Fruit fly (Drosophila melanogaster) whole organism, pupa: Measurements from ENCODE around the gene Ns4.
A peak's percentile ranks its signal among the peaks of the same experiment; 100 is the strongest.

ENCODE experiments used
- CG10348 ChIP-seq: fragments of 200-800 bp; sonication (Bioruptor generic); IDR thresholded peaks from 2 replicates; pipeline ENCODE4 v1.3.6; 2022; ENCODE audit warnings: missing biosample characterization, missing genetic modification characterization
- CG12605 ChIP-seq: fragments of 200-800 bp; sonication (Bioruptor generic); IDR thresholded peaks from 2 replicates; pipeline ENCODE4 v1.3.6; 2022; ENCODE audit warnings: missing biosample characterization, missing genetic modification characterization
- CG13204 ChIP-seq: fragments of 200-800 bp; sonication (Bioruptor generic); optimal IDR thresholded peaks from 2 replicates; lab custom pipeline; 2018; ENCODE audit warnings: missing biosample characterization, mild to moderate bottlenecking, missing genetic modification characterization, moderate library complexity
- CG14655 ChIP-seq: fragments of 200-800 bp; sonication (Bioruptor generic); optimal IDR thresholded peaks from 3 replicates; lab custom pipeline; 2017; ENCODE audit warnings: mild to moderate bottlenecking, missing biosample characterization, missing genetic modification reagents, missing genetic modification characterization
- CG15710 ChIP-seq: fragments of 200-800 bp; sonication (Bioruptor generic); optimal IDR thresholded peaks from 2 replicates; lab custom pipeline; 2018; ENCODE audit warnings: missing biosample characterization, mild to moderate bottlenecking, missing genetic modification characterization, moderate library complexity
- CG17806 ChIP-seq: fragments of 200-800 bp; sonication (Bioruptor generic); optimal IDR thresholded peaks from 2 replicates; lab custom pipeline; 2018; ENCODE audit warnings: missing biosample characterization, mild to moderate bottlenecking, missing genetic modification characterization, moderate library complexity
- CG32121 ChIP-seq: fragments of 200-800 bp; sonication (Bioruptor generic); IDR thresholded peaks from 2 replicates; pipeline ENCODE4 v1.3.6; 2022; ENCODE audit warnings: missing biosample characterization, missing genetic modification characterization
- CG34367 ChIP-seq: fragments of 200-800 bp; sonication (Bioruptor generic); optimal IDR thresholded peaks from 2 replicates; lab custom pipeline; 2018; ENCODE audit warnings: missing biosample characterization, mild to moderate bottlenecking, missing genetic modification characterization
- CG4496 ChIP-seq: fragments of 200-800 bp; sonication (Bioruptor generic); IDR thresholded peaks from 3 replicates; pipeline ENCODE4 v1.3.6; 2022; ENCODE audit warnings: missing biosample characterization, missing genetic modification characterization
- CG8159 ChIP-seq: fragments of 200-800 bp; sonication (Bioruptor generic); optimal IDR thresholded peaks from 3 replicates; lab custom pipeline; 2018; ENCODE audit warnings: missing biosample characterization, mild to moderate bottlenecking, missing genetic modification characterization, moderate library complexity
- CG8301 ChIP-seq: fragments of 200-800 bp; sonication (Bioruptor generic); optimal IDR thresholded peaks from 2 replicates; lab custom pipeline; 2018; ENCODE audit warnings: missing biosample characterization, mild to moderate bottlenecking, missing genetic modification characterization
- CG9948 ChIP-seq: fragments of 200-800 bp; sonication (Bioruptor generic); optimal IDR thresholded peaks from 2 replicates; lab custom pipeline; 2018; ENCODE audit warnings: missing biosample characterization, mild to moderate bottlenecking, missing genetic modification characterization, moderate library complexity
- D1 ChIP-seq: fragments of 200-800 bp; sonication (Bioruptor generic); optimal IDR thresholded peaks from 2 replicates; lab custom pipeline; 2018; ENCODE audit warnings: missing biosample characterization, mild to moderate bottlenecking, missing genetic modification characterization, moderate library complexity
- EcR ChIP-seq: fragments of 200-800 bp; sonication (Bioruptor generic); optimal IDR thresholded peaks from 3 replicates; lab custom pipeline; 2019; ENCODE audit warnings: missing biosample characterization, missing genetic modification characterization, mild to moderate bottlenecking, moderate library complexity, missing genetic modification reagents
- Ets98B ChIP-seq: fragments of 200-800 bp; sonication (Bioruptor generic); IDR thresholded peaks from 2 replicates; pipeline ENCODE4 v1.3.6; 2022; ENCODE audit warnings: missing biosample characterization, missing genetic modification characterization
- Pif1A ChIP-seq: fragments of 200-800 bp; sonication (Bioruptor generic); optimal IDR thresholded peaks from 3 replicates; lab custom pipeline; 2016; ENCODE audit warnings: missing biosample characterization, missing genetic modification characterization
- Pif1B ChIP-seq: fragments of 200-800 bp; sonication (Bioruptor generic); optimal IDR thresholded peaks from 3 replicates; lab custom pipeline; 2016; ENCODE audit warnings: missing biosample characterization, missing genetic modification characterization
- Snoo ChIP-seq: fragments of 200-800 bp; sonication (Bioruptor generic); optimal IDR thresholded peaks from 3 replicates; lab custom pipeline; 2017; ENCODE audit warnings: missing biosample characterization, mild to moderate bottlenecking, missing genetic modification characterization, inconsistent platforms
- fd96Ca ChIP-seq: fragments of 200-800 bp; sonication (Bioruptor generic); IDR thresholded peaks from 3 replicates; pipeline ENCODE4 v1.3.6; 2022; ENCODE audit warnings: missing biosample characterization, missing genetic modification characterization
- gl ChIP-seq: fragments of 200-800 bp; sonication (Bioruptor generic); optimal IDR thresholded peaks from 2 replicates; lab custom pipeline; 2018; ENCODE audit warnings: missing biosample characterization, mild to moderate bottlenecking, missing genetic modification characterization
- rn ChIP-seq: fragments of 200-800 bp; sonication (Bioruptor generic); IDR thresholded peaks from 2 replicates; pipeline ENCODE4 v1.3.6; 2022; ENCODE audit warnings: missing biosample characterization, missing genetic modification characterization

The Ns4 gene

DNA sequence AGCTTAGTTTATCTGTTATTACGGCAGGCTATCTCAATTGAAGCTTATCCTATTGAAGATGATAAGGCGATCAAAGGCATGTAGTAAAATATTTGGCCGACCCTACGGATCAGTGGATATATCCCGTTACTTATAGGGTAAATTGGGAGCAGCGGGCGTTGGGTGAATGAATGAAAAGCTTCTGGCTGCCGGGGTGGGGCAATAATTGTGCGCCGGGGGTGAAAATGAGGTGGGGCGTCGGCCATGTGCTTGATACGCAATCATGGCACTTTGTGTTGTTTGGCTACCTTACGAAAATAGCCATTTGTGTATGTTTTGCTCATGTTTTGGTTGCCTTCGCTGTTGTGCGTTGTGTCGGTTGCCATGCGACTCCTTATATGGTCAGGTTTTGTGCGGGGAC, 49.5 kb downstream of the Ns4 start:
- TF ChIP-seq CG13204: no peak

DNA sequence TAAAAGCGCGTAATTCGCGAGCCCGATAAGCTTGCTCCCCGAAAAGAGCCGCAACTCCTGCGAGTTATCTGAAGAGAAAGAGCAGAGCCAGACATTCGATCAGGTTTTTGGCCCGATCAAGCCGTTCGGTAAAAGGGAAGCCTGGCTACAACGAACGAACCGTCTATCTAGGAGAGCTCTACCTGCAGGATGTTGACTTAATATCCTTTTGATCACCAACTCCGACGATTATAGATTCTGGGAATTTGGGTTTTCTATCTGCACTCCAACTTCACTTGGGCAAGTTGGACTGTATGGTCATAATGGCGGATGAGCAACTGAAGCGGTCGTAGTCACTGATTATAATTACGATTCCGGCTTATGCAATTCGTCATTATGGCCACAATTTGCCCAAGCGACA, 49.9 kb downstream of the Ns4 start:
- TF ChIP-seq D1 (tag; lab: Kevin White, UChicago) (no peak), CG17806 (tag; lab: Kevin White, UChicago) (peak; percentile 52), gl (tag; lab: Kevin White, UChicago) (no peak), Snoo (tag; lab: Kevin White, UChicago) (peak; percentile 4), rn (GFP tag; lab: Robert Waterston, UW) (peak; percentile 81), EcR (GFP tag; lab: Kevin White, UChicago) (no peak), CG34367 (no peak), CG15710 (tag; lab: Kevin White, UChicago) (peak; percentile 52), Ets98B (peak; percentile 92), CG8159 (peak; percentile 63), Pif1B (peak; percentile 74), fd96Ca (GFP tag; lab: Robert Waterston, UW) (peak; percentile 94), CG13204 (no peak), CG14655 (GFP tag; lab: Kevin White, UChicago) (peak; percentile 70), CG32121 (GFP tag; lab: Robert Waterston, UW) (peak; percentile 85), CG4496 (peak; percentile 88), CG10348 (GFP tag; lab: Robert Waterston, UW) (peak; percentile 46; the same call in 1 of the 2 replicates), CG9948 (peak; percentile 34), Pif1A (GFP tag; lab: Kevin White, UChicago) (peak; percentile 72), CG8301 (tag; lab: Kevin White, UChicago) (peak; percentile 74), CG12605 (GFP tag; lab: Robert Waterston, UW) (peak; percentile 77)

DNA sequence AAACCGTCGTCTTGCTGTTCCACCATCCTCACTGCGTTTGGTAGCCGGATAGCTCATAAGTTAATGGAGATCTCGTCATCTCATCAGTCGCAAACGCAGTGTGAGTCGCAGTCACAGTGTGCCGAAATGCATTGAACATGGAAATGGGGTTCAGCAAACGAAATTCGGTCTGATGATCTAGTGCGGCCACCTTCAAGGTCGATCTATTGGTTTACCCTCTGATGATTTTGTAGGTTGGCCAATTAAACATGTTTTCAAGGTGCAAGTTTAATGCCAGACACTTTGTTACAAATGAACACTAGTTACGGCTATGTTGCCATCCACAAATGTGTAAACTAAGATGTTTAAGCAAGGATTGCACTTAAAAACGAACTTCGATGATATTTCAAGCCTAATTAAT, 50.6 kb downstream of the Ns4 start:
- TF ChIP-seq Pif1A (GFP tag; lab: Kevin White, UChicago) (no peak), CG8301 (tag; lab: Kevin White, UChicago) (no peak), fd96Ca (GFP tag; lab: Robert Waterston, UW) (peak; percentile 48; the same call in 1 of the 3 replicates), CG34367 (no peak), rn (GFP tag; lab: Robert Waterston, UW) (0 out of 2 replicates have a peak, but pooled peaks have one; percentile 17), CG4496 (peak; percentile 59; the same call in 1 of the 3 replicates), CG15710 (tag; lab: Kevin White, UChicago) (no peak), EcR (GFP tag; lab: Kevin White, UChicago) (no peak), Ets98B (no peak), gl (tag; lab: Kevin White, UChicago) (no peak), Pif1B (no peak), CG32121 (GFP tag; lab: Robert Waterston, UW) (no peak), CG12605 (GFP tag; lab: Robert Waterston, UW) (no peak), CG13204 (no peak), CG10348 (GFP tag; lab: Robert Waterston, UW) (no peak), CG8159 (no peak), CG17806 (tag; lab: Kevin White, UChicago) (no peak), Snoo (tag; lab: Kevin White, UChicago) (no peak), CG14655 (GFP tag; lab: Kevin White, UChicago) (peak; percentile 6), D1 (tag; lab: Kevin White, UChicago) (no peak), CG9948 (peak; percentile 6)
- TF ChIP-seq, all 21 proteins: peak for 5

DNA sequence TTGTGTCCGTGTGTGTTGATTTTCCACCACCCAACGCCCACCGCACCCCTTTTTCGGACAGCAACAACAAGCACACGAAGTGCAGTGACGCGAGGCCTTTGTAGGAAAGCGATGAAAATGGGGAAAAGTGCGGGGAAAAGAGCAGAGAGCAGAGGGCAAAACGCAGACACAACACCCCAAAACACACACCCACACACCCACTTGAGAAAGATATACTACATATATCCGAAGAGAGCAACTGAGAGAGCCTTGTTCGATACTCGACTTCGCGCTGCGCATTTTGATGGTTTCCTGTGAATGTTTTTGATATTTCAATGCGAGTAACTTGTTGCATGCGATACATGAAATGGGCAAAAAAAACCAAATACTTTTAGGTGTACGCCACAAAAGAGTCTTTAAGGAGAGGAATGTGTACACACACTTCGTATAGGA, 51.5 kb downstream of the Ns4 start:
- TF ChIP-seq D1 (tag; lab: Kevin White, UChicago) (no peak), CG4496 (0 out of 3 replicates have a peak, but pooled peaks have one; percentile 48), CG12605 (GFP tag; lab: Robert Waterston, UW) (peak; percentile 29; the same call in 1 of the 2 replicates), Ets98B (no peak)
